Worm (Caenorhabditis elegans): ENCODE results near the gene lpr-6.

Gene lpr-6

ce11 chrX:11104883-11105629 is 45.3 kb downstream of the lpr-6 start, which contains the start of gene W02H3.1:
Gene W02H3.1 (minus strand): TSS chrX:11105460.
- TF ChIP-seq hmbx-1 (tag; optimal IDR thresholded peaks at IDR 0.05) (no peak), scrt-1 (GFP tag; IDR thresholded peaks at IDR 0.05) (no peak), ceh-36 (tag; optimal IDR thresholded peaks at IDR 0.05) (no peak), B0310.2 (tag; optimal IDR thresholded peaks at IDR 0.05) (no peak), F13C5.2 (tag; optimal IDR thresholded peaks at IDR 0.05) (no peak), ama-1 (optimal IDR thresholded peaks at IDR 0.05) (no peak), tbx-37 (GFP tag; conservative IDR thresholded peaks at IDR 0.05) (no peak), pes-1 (GFP tag; IDR thresholded peaks at IDR 0.05) (no peak), sea-1 (GFP tag; conservative IDR thresholded peaks at IDR 0.05) (no peak), ets-7 (tag; optimal IDR thresholded peaks at IDR 0.05) (no peak), ceh-13 (GFP tag; optimal IDR thresholded peaks at IDR 0.05) (no peak)

ce11 chrX:11107076-11107475 is 47.3 kb downstream of the lpr-6 start, which contains the start of gene clc-17:
Gene clc-17 (plus strand): TSS chrX:11107376.
- TF ChIP-seq B0310.2 (tag; optimal IDR thresholded peaks at IDR 0.05) = no peak
- no peak for TF ChIP-seq ets-7 (tag; optimal IDR thresholded peaks at IDR 0.05)
- no peak for TF ChIP-seq F13C5.2 (tag; optimal IDR thresholded peaks at IDR 0.05)
- no peak for TF ChIP-seq aly-1 (tag; optimal IDR thresholded peaks at IDR 0.05)
- TF ChIP-seq flt-1 (GFP tag; IDR thresholded peaks at IDR 0.05) = no peak
- TF ChIP-seq scrt-1 (GFP tag; IDR thresholded peaks at IDR 0.05) = no peak
- TF ChIP-seq tbx-11 (GFP tag; IDR thresholded peaks at IDR 0.05) = no peak
- TF ChIP-seq hmbx-1 (tag; optimal IDR thresholded peaks at IDR 0.05) = no peak
- TF ChIP-seq hmg-4 (GFP tag; optimal IDR thresholded peaks at IDR 0.05) = no peak
- no peak for TF ChIP-seq ceh-36 (tag; optimal IDR thresholded peaks at IDR 0.05)
- no peak for TF ChIP-seq pes-1 (GFP tag; IDR thresholded peaks at IDR 0.05)
- no peak for TF ChIP-seq tra-4 (tag; optimal IDR thresholded peaks at IDR 0.05)
- no peak for TF ChIP-seq tbx-37 (GFP tag; conservative IDR thresholded peaks at IDR 0.05)

ce11 chrX:11109200-11109599 is 49.4 kb downstream of the lpr-6 start, which contains the start of gene grd-1:
Gene grd-1 (plus strand): TSS chrX:11109440.
- TF ChIP-seq tbx-11 (GFP tag; IDR thresholded peaks at IDR 0.05) (no peak), ama-1 (optimal IDR thresholded peaks at IDR 0.05) (no peak), ets-7 (tag; optimal IDR thresholded peaks at IDR 0.05) (no peak), hnd-1 (tag; optimal IDR thresholded peaks at IDR 0.05) (no peak), pes-1 (GFP tag; IDR thresholded peaks at IDR 0.05) (no peak)
